Fruit fly (Drosophila melanogaster) whole organism, embryonic: ENCODE measurements around the gene GstZ1.

ENCODE experiments used
- Adf1 ChIP-seq: fragments of 200-800 bp; sonication (Bioruptor generic); IDR thresholded peaks from 2 replicates; pipeline ENCODE4 v1.3.6; 2022; ENCODE audit warnings: missing biosample characterization, missing genetic modification characterization
- C15 ChIP-seq: fragments of 200-800 bp; sonication (Bioruptor generic); IDR thresholded peaks from 3 replicates; pipeline ENCODE4 v1.3.6; 2022; ENCODE audit warnings: missing biosample characterization, missing genetic modification characterization
- CG1024 ChIP-seq: fragments of 200-800 bp; sonication (Bioruptor generic); IDR thresholded peaks from 2 replicates; pipeline ENCODE4 v1.3.6; 2022; ENCODE audit warnings: missing biosample characterization, missing genetic modification characterization
- CG10267 ChIP-seq: fragments of 200-800 bp; sonication (Bioruptor generic); optimal IDR thresholded peaks from 2 replicates; lab custom pipeline; 2018; ENCODE audit warnings: missing biosample characterization, mild to moderate bottlenecking, missing genetic modification characterization, moderate library complexity
- CG10274 ChIP-seq: fragments of 200-800 bp; sonication (Bioruptor generic); optimal IDR thresholded peaks from 3 replicates; lab custom pipeline; 2017; ENCODE audit warnings: missing biosample characterization, mild to moderate bottlenecking, missing genetic modification characterization
- CG11093 ChIP-seq: fragments of 200-800 bp; sonication (Bioruptor generic); IDR thresholded peaks from 3 replicates; pipeline ENCODE4 v1.3.6; 2022; ENCODE audit warnings: missing biosample characterization, missing genetic modification characterization
- CG12219 ChIP-seq: fragments of 200-800 bp; sonication (Bioruptor generic); optimal IDR thresholded peaks from 3 replicates; lab custom pipeline; 2018; ENCODE audit warnings: missing biosample characterization, mild to moderate bottlenecking, missing genetic modification characterization
- CG16863 ChIP-seq: fragments of 200-800 bp; sonication (Bioruptor generic); optimal IDR thresholded peaks from 3 replicates; lab custom pipeline; 2016; ENCODE audit warnings: missing biosample characterization, missing genetic modification characterization
- CG17802 ChIP-seq: fragments of 200-800 bp; sonication (Bioruptor generic); optimal IDR thresholded peaks from 2 replicates; lab custom pipeline; 2018; ENCODE audit warnings: missing biosample characterization, mild to moderate bottlenecking, missing genetic modification characterization, moderate library complexity
- CG17912 ChIP-seq: fragments of 200-800 bp; sonication (Bioruptor generic); optimal IDR thresholded peaks from 2 replicates; lab custom pipeline; 2018; ENCODE audit warnings: missing biosample characterization, mild to moderate bottlenecking, missing genetic modification characterization
- CG1792 ChIP-seq: fragments of 200-800 bp; sonication (Bioruptor generic); optimal IDR thresholded peaks from 2 replicates; lab custom pipeline; 2016; ENCODE audit warnings: missing biosample characterization, missing genetic modification characterization
- CG18619 ChIP-seq: fragments of 200-800 bp; sonication (Bioruptor generic); optimal IDR thresholded peaks from 3 replicates; lab custom pipeline; 2017; ENCODE audit warnings: missing biosample characterization, mild to moderate bottlenecking, missing genetic modification characterization
- CG2712 ChIP-seq: fragments of 200-800 bp; optimal IDR thresholded peaks from 3 replicates; lab custom pipeline; 2019; ENCODE audit warnings: missing biosample characterization, mild to moderate bottlenecking, missing genetic modification characterization, moderate library complexity
- CG3407 ChIP-seq: fragments of 200-800 bp; sonication (Bioruptor generic); optimal IDR thresholded peaks from 2 replicates; lab custom pipeline; 2018; ENCODE audit warnings: missing biosample characterization, mild to moderate bottlenecking, missing genetic modification characterization
- CG6272 ChIP-seq: fragments of 200-800 bp; sonication (Bioruptor generic); IDR thresholded peaks from 2 replicates; pipeline ENCODE4 v1.3.6; 2022; ENCODE audit warnings: missing biosample characterization, missing genetic modification characterization
- CG7357 ChIP-seq: fragments of 200-800 bp; sonication (Bioruptor generic); IDR thresholded peaks from 3 replicates; pipeline ENCODE4 v1.3.6; 2022; ENCODE audit warnings: missing biosample characterization, missing genetic modification characterization
- CG8281 ChIP-seq: fragments of 200-800 bp; sonication (Bioruptor generic); optimal IDR thresholded peaks from 2 replicates; lab custom pipeline; 2018; ENCODE audit warnings: missing biosample characterization, mild to moderate bottlenecking, missing genetic modification characterization, moderate library complexity
- CG8359 ChIP-seq: fragments of 200-800 bp; sonication (Bioruptor generic); optimal IDR thresholded peaks from 2 replicates; lab custom pipeline; 2017; ENCODE audit warnings: missing biosample characterization, mild to moderate bottlenecking, missing genetic modification characterization, borderline replicate concordance
- CG9797 ChIP-seq: fragments of 200-800 bp; sonication (Bioruptor generic); optimal IDR thresholded peaks from 3 replicates; lab custom pipeline; 2018; ENCODE audit warnings: missing biosample characterization, mild to moderate bottlenecking, missing genetic modification characterization
- CG9817 ChIP-seq: fragments of 200-800 bp; sonication (Bioruptor generic); optimal IDR thresholded peaks from 2 replicates; lab custom pipeline; 2018; ENCODE audit warnings: missing biosample characterization, mild to moderate bottlenecking, missing genetic modification characterization, moderate library complexity
- CG9932 ChIP-seq: fragments of 200-800 bp; sonication (Bioruptor generic); IDR thresholded peaks from 2 replicates; pipeline ENCODE4 v1.3.6; 2022; ENCODE audit warnings: missing biosample characterization, missing genetic modification characterization
- D19B ChIP-seq: fragments of 200-800 bp; sonication (Bioruptor generic); optimal IDR thresholded peaks from 2 replicates; lab custom pipeline; 2017; ENCODE audit warnings: missing biosample characterization, mild to moderate bottlenecking, missing genetic modification characterization
- E2f1 ChIP-seq: fragments of 200-800 bp; sonication (Bioruptor generic); IDR thresholded peaks from 2 replicates; pipeline ENCODE4 v1.3.6; 2022; ENCODE audit warnings: missing biosample characterization, missing genetic modification characterization
- Fer1 ChIP-seq: fragments of 200-800 bp; sonication (Bioruptor generic); optimal IDR thresholded peaks from 2 replicates; lab custom pipeline; 2017; ENCODE audit warnings: missing biosample characterization, mild to moderate bottlenecking, missing genetic modification characterization
- Fer2 ChIP-seq: fragments of 200-800 bp; sonication (Bioruptor generic); optimal IDR thresholded peaks from 2 replicates; lab custom pipeline; 2018; ENCODE audit warnings: missing biosample characterization, mild to moderate bottlenecking, missing genetic modification characterization, moderate library complexity
- HLH4C ChIP-seq: fragments of 200-800 bp; sonication (Bioruptor generic); IDR thresholded peaks from 3 replicates; pipeline ENCODE4 v1.3.6; 2022; ENCODE audit warnings: missing biosample characterization, missing genetic modification characterization; ENCODE audit not compliant: partially characterized antibody
- Hey ChIP-seq: fragments of 200-800 bp; sonication (Bioruptor generic); optimal IDR thresholded peaks from 3 replicates; lab custom pipeline; 2018; ENCODE audit warnings: missing biosample characterization, mild to moderate bottlenecking, missing genetic modification characterization
- Hr78 ChIP-seq, 2 experiments: fragments of 200-800 bp in 1 of 2; fragments of >200 bp in 1 of 2; sonication (Bioruptor generic) in 1 of 2; optimal IDR thresholded peaks; 2 replicates each; lab custom pipeline; 2017 to 2019; ENCODE audit warnings: missing biosample characterization in 2 of 2, missing genetic modification characterization in 2 of 2, mild to moderate bottlenecking in 1 of 2, moderate library complexity in 1 of 2
- Optix ChIP-seq: fragments of 200-800 bp; sonication (Bioruptor generic); IDR thresholded peaks from 3 replicates; pipeline ENCODE4 v1.3.6; 2022; ENCODE audit warnings: missing biosample characterization, missing genetic modification characterization
- Rx ChIP-seq: fragments of 200-800 bp; sonication (Bioruptor generic); IDR thresholded peaks from 2 replicates; pipeline ENCODE4 v1.3.6; 2022; ENCODE audit warnings: missing biosample characterization, missing genetic modification characterization
- Sin3A ChIP-seq: fragments of >200 bp; optimal IDR thresholded peaks from 2 replicates; lab custom pipeline; 2018
- Tbp ChIP-seq: fragments of >200 bp; optimal IDR thresholded peaks from 2 replicates; lab custom pipeline; 2018; ENCODE audit warnings: missing biosample characterization, missing genetic modification characterization
- aop ChIP-seq: fragments of 200-800 bp; sonication (Bioruptor generic); IDR thresholded peaks from 2 replicates; pipeline ENCODE4 v1.3.6; 2022; ENCODE audit warnings: missing biosample characterization, missing genetic modification characterization
- ara ChIP-seq: fragments of 200-800 bp; sonication (Bioruptor generic); IDR thresholded peaks from 2 replicates; pipeline ENCODE4 v1.3.6; 2022; ENCODE audit warnings: missing biosample characterization, missing genetic modification characterization
- dpn ChIP-seq, 2 experiments: fragments of 200-800 bp; sonication (Bioruptor generic); optimal IDR thresholded peaks; 3 replicates each; lab custom pipeline; 2016; ENCODE audit warnings: missing biosample characterization in 2 of 2, missing genetic modification characterization in 2 of 2
- esg ChIP-seq: fragments of 200-800 bp; sonication (Bioruptor generic); conservative IDR thresholded peaks from 2 replicates; pipeline ENCODE4 v1.3.6; 2022; ENCODE audit warnings: missing biosample characterization, missing genetic modification characterization
- fd102C ChIP-seq: fragments of 200-800 bp; sonication (Bioruptor generic); optimal IDR thresholded peaks from 2 replicates; lab custom pipeline; 2018; ENCODE audit warnings: missing biosample characterization, mild to moderate bottlenecking, missing genetic modification characterization, moderate library complexity
- gcm2 ChIP-seq: fragments of 200-800 bp; sonication (Bioruptor generic); optimal IDR thresholded peaks from 2 replicates; lab custom pipeline; 2016; ENCODE audit warnings: missing biosample characterization, missing genetic modification characterization
- gsb-n ChIP-seq: fragments of 200-800 bp; sonication (Bioruptor generic); optimal IDR thresholded peaks from 3 replicates; lab custom pipeline; 2018; ENCODE audit warnings: missing biosample characterization, mild to moderate bottlenecking, missing genetic modification characterization
- hbn ChIP-seq: fragments of 200-800 bp; sonication (Bioruptor generic); IDR thresholded peaks from 2 replicates; pipeline ENCODE4 v1.3.6; 2022; ENCODE audit warnings: missing biosample characterization, missing genetic modification characterization; ENCODE audit not compliant: partially characterized antibody
- her ChIP-seq: fragments of 200-800 bp; sonication (Bioruptor generic); optimal IDR thresholded peaks from 2 replicates; lab custom pipeline; 2016; ENCODE audit warnings: missing biosample characterization, missing genetic modification characterization
- mld ChIP-seq: fragments of 200-800 bp; sonication (Bioruptor generic); IDR thresholded peaks from 3 replicates; pipeline ENCODE4 v1.3.6; 2022; ENCODE audit warnings: missing biosample characterization, missing genetic modification characterization; ENCODE audit not compliant: partially characterized antibody
- onecut ChIP-seq: fragments of 200-800 bp; sonication (Bioruptor generic); IDR thresholded peaks from 2 replicates; pipeline ENCODE4 v1.3.6; 2022; ENCODE audit warnings: missing biosample characterization, missing genetic modification characterization
- peb ChIP-seq: fragments of 200-800 bp; sonication (Bioruptor generic); IDR thresholded peaks from 2 replicates; pipeline ENCODE4 v1.3.6; 2022; ENCODE audit warnings: missing biosample characterization, missing genetic modification characterization
- pita ChIP-seq: fragments of 200-800 bp; sonication (Bioruptor generic); optimal IDR thresholded peaks from 2 replicates; lab custom pipeline; 2017; ENCODE audit warnings: missing biosample characterization, mild to moderate bottlenecking, missing genetic modification characterization
- repo ChIP-seq: fragments of 200-800 bp; sonication (Bioruptor generic); optimal IDR thresholded peaks from 2 replicates; lab custom pipeline; 2016; ENCODE audit warnings: missing biosample characterization, missing genetic modification characterization
- row ChIP-seq: fragments of 200-800 bp; sonication (Bioruptor generic); IDR thresholded peaks from 3 replicates; pipeline ENCODE4 v1.3.6; 2022; ENCODE audit warnings: missing biosample characterization, missing genetic modification characterization
- sqz ChIP-seq: fragments of 200-800 bp; sonication (Bioruptor generic); optimal IDR thresholded peaks from 3 replicates; lab custom pipeline; 2018; ENCODE audit warnings: missing biosample characterization, mild to moderate bottlenecking, missing genetic modification characterization
- tna ChIP-seq: fragments of 200-800 bp; sonication (Bioruptor generic); IDR thresholded peaks from 2 replicates; pipeline ENCODE4 v1.3.6; 2022; ENCODE audit warnings: missing biosample characterization, missing genetic modification characterization; ENCODE audit not compliant: partially characterized antibody
- toy ChIP-seq: fragments of 200-800 bp; sonication (Bioruptor generic); IDR thresholded peaks from 2 replicates; pipeline ENCODE4 v1.3.6; 2022; ENCODE audit warnings: missing biosample characterization, missing genetic modification characterization
- twi ChIP-seq: fragments of 200-800 bp; optimal IDR thresholded peaks from 2 replicates; lab custom pipeline; 2019; ENCODE audit warnings: missing biosample characterization, mild to moderate bottlenecking, missing genetic modification characterization, moderate library complexity

GstZ1 gene

dm6 chr3R:9428189-9428699 is 28.1 kb downstream of the GstZ1 start (continued):
- TF ChIP-seq CG12219 (GFP tag; lab: Kevin White, UChicago) (peak; percentile 27), CG16863 (GFP tag; lab: Kevin White, UChicago) (no peak), pita (GFP tag; lab: Kevin White, UChicago) (no peak), Sin3A (no peak), CG9817 (tag; lab: Kevin White, UChicago) (no peak), CG6272 (GFP tag; lab: Robert Waterston, UW) (no peak), CG8281 (no peak), twi (tag; lab: Kevin White, UChicago) (peak; percentile 38), her (GFP tag; lab: Kevin White, UChicago) (peak; percentile 34), D19B (no peak), gsb-n (no peak), CG17802 (no peak), Hr78 (GFP tag; optimal IDR thresholded peaks at IDR 0.05; lab: Kevin White, UChicago) (peak in 1 of 2 experiments; percentile 17), CG8359 (GFP tag; lab: Kevin White, UChicago) (peak; percentile 24), C15 (GFP tag; lab: Robert Waterston, UW) (no peak), CG11093 (GFP tag; lab: Robert Waterston, UW) (no peak), row (GFP tag; lab: Robert Waterston, UW) (no peak), onecut (GFP tag; lab: Robert Waterston, UW) (peak; percentile 59; the same call in 1 of the 2 replicates), peb (GFP tag; lab: Robert Waterston, UW) (no peak), repo (no peak), CG3407 (GFP tag; lab: Kevin White, UChicago) (peak; percentile 35), CG10274 (no peak), Adf1 (GFP tag; lab: Robert Waterston, UW) (peak; percentile 40; the same call in 1 of the 2 replicates), Fer2 (tag; lab: Kevin White, UChicago) (no peak), CG10267 (tag; lab: Kevin White, UChicago) (no peak), mld (no peak), toy (no peak), gcm2 (peak; percentile 42), CG9932 (GFP tag; lab: Robert Waterston, UW) (no peak), Tbp (GFP tag; lab: Kevin White, UChicago) (no peak), aop (no peak), sqz (peak; percentile 76), ara (GFP tag; lab: Robert Waterston, UW) (no peak), CG1792 (GFP tag; lab: Kevin White, UChicago) (no peak), fd102C (GFP tag; lab: Kevin White, UChicago) (no peak), Rx (GFP tag; lab: Robert Waterston, UW) (no peak), esg (no peak), dpn (GFP tag; optimal IDR thresholded peaks at IDR 0.05; lab: Kevin White, UChicago) (no peak), Optix (no peak), Hey (peak; percentile 26), CG17912 (GFP tag; lab: Kevin White, UChicago) (peak; percentile 18), CG18619 (GFP tag; lab: Kevin White, UChicago) (no peak), tna (GFP tag; lab: Robert Waterston, UW) (no peak), CG9797 (GFP tag; lab: Kevin White, UChicago) (no peak), CG7357 (GFP tag; lab: Robert Waterston, UW) (no peak), E2f1 (GFP tag; lab: Robert Waterston, UW) (no peak), CG2712 (no peak), hbn (GFP tag; lab: Robert Waterston, UW) (peak; percentile 58; the same call in 1 of the 2 replicates), HLH4C (no peak), Fer1 (GFP tag; lab: Kevin White, UChicago) (peak; percentile 75), CG1024 (GFP tag; lab: Robert Waterston, UW) (no peak)
